Fruit fly (Drosophila melanogaster) whole organism, adult: ENCODE measurements around the gene CG10486.

Experiments used
- CG12768 ChIP-seq: fragments of 200-800 bp; sonication (Bioruptor generic); optimal IDR thresholded peaks from 2 replicates; lab custom pipeline; 2017; ENCODE audit warnings: missing biosample characterization, missing genetic modification characterization, mild to moderate bottlenecking, moderate library complexity, missing genetic modification reagents
- CG14711 ChIP-seq: fragments of 200-800 bp; sonication (Bioruptor generic); optimal IDR thresholded peaks from 2 replicates; lab custom pipeline; 2018; ENCODE audit warnings: missing biosample characterization, mild to moderate bottlenecking, missing genetic modification characterization, moderate library complexity
- CG33017 ChIP-seq: fragments of 200-800 bp; sonication (Bioruptor generic); optimal IDR thresholded peaks from 2 replicates; lab custom pipeline; 2018; ENCODE audit warnings: missing biosample characterization, mild to moderate bottlenecking, missing genetic modification characterization, moderate library complexity
- CG7101 ChIP-seq: fragments of 200-800 bp; sonication (Bioruptor generic); optimal IDR thresholded peaks from 2 replicates; lab custom pipeline; 2018; ENCODE audit warnings: missing biosample characterization, mild to moderate bottlenecking, missing genetic modification characterization, moderate library complexity
- Clk ChIP-seq: fragments of 200-800 bp; sonication (Bioruptor generic); optimal IDR thresholded peaks from 2 replicates; lab custom pipeline; 2017; ENCODE audit warnings: missing biosample characterization, missing genetic modification characterization
- Hr96 ChIP-seq: fragments of 200-800 bp; sonication (Bioruptor generic); optimal IDR thresholded peaks from 2 replicates; lab custom pipeline; 2016; ENCODE audit warnings: missing biosample characterization, missing genetic modification characterization
- Mnt ChIP-seq: fragments of 200-800 bp; sonication (Bioruptor generic); optimal IDR thresholded peaks from 2 replicates; lab custom pipeline; 2016; ENCODE audit warnings: missing biosample characterization, mild to moderate bottlenecking, missing genetic modification characterization
- bab1 ChIP-seq: fragments of 200-800 bp; sonication (Bioruptor generic); optimal IDR thresholded peaks from 3 replicates; lab custom pipeline; 2019; ENCODE audit warnings: missing biosample characterization, mild to moderate bottlenecking, missing genetic modification characterization, moderate library complexity
- cnc ChIP-seq, 2 experiments: fragments of >200 bp; optimal IDR thresholded peaks; 2 replicates each; lab custom pipeline; 2017
- kay ChIP-seq: fragments of 200-800 bp; sonication (Bioruptor generic); peaks from one replicate; lab custom pipeline; 2016; ENCODE audit warnings: missing biosample characterization, missing genetic modification characterization, borderline replicate concordance
- ovo ChIP-seq: fragments of 200-800 bp; sonication (Bioruptor generic); optimal IDR thresholded peaks from 2 replicates; lab custom pipeline; 2016; ENCODE audit warnings: missing biosample characterization, missing genetic modification characterization
- pad ChIP-seq: fragments of 200-800 bp; sonication (Bioruptor generic); optimal IDR thresholded peaks from 3 replicates; lab custom pipeline; 2017; ENCODE audit warnings: missing biosample characterization, missing genetic modification characterization, mild to moderate bottlenecking, moderate library complexity, missing genetic modification reagents
- tj ChIP-seq: fragments of 200-800 bp; sonication (Bioruptor generic); optimal IDR thresholded peaks from 3 replicates; lab custom pipeline; 2017; ENCODE audit warnings: missing biosample characterization, mild to moderate bottlenecking, missing genetic modification characterization, moderate library complexity
- toe ChIP-seq: fragments of 200-800 bp; sonication (Bioruptor generic); optimal IDR thresholded peaks from 2 replicates; lab custom pipeline; 2016; ENCODE audit warnings: missing biosample characterization, missing genetic modification characterization

dm6 chr3L:5952537-5952936 is 46.0 kb upstream of the CG10486 start:
- no peak for TF ChIP-seq CG14711 (tag; lab: Kevin White, UChicago)
- no peak for TF ChIP-seq kay (GFP tag; lab: Kevin White, UChicago)
- no peak for TF ChIP-seq toe (GFP tag; lab: Kevin White, UChicago)
- no peak for TF ChIP-seq CG7101
- no peak for TF ChIP-seq CG12768 (GFP tag; lab: Kevin White, UChicago)
- no peak for TF ChIP-seq Mnt (GFP tag; lab: Kevin White, UChicago)
- TF ChIP-seq ovo (GFP tag; lab: Kevin White, UChicago) = no peak
- no peak for TF ChIP-seq CG33017 (tag; lab: Kevin White, UChicago)
- no peak for TF ChIP-seq tj (GFP tag; lab: Kevin White, UChicago)
- TF ChIP-seq pad (GFP tag; lab: Kevin White, UChicago) = no peak
- TF ChIP-seq Hr96 (GFP tag; lab: Kevin White, UChicago) = no peak
- TF ChIP-seq bab1 (GFP tag; lab: Kevin White, UChicago) = no peak
- TF ChIP-seq Clk = no peak
- TF ChIP-seq cnc (optimal IDR thresholded peaks at IDR 0.05; lab: Kevin White, UChicago) = no peak
